Worm (Caenorhabditis elegans) whole organism, late embryonic: Measurements from ENCODE around the gene Y110A2AL.4.
"Not testable (repeated sequence)": the region's sequence is repeated elsewhere in the genome, so short reads cannot be mapped to it uniquely, and the experiment has no call there.

ENCODE experiments used
- ama-1 ChIP-seq: fragments of 150-350 bp; optimal IDR thresholded peaks from 2 replicates; lab custom pipeline; 2014
- ceh-30 ChIP-seq: fragments of 150-350 bp; optimal IDR thresholded peaks from 2 replicates; lab custom pipeline; 2014; ENCODE audit warnings: missing biosample characterization, missing genetic modification characterization
- fkh-10 ChIP-seq: fragments of 150-350 bp; optimal IDR thresholded peaks from 2 replicates; lab custom pipeline; 2014; ENCODE audit warnings: missing biosample characterization, missing genetic modification reagents, missing genetic modification characterization

ce11 chrII:2839004-2839403 is at the start of gene Y110A2AL.4:
- not testable (repeated sequence) for TF ChIP-seq ama-1 (lab: Kevin White, UChicago); ceh-30 (tag; lab: Kevin White, UChicago); fkh-10 (GFP tag; lab: Kevin White, UChicago)
